Fruit fly (Drosophila melanogaster) whole organism, embryonic: ENCODE measurements around the gene CG3740.
A peak's percentile ranks its signal among the peaks of the same experiment; 100 is the strongest.

Experiments
- ATbp ChIP-seq: fragments of 200-800 bp; sonication (Bioruptor generic); optimal IDR thresholded peaks from 2 replicates; lab custom pipeline; 2017; ENCODE audit warnings: missing biosample characterization, mild to moderate bottlenecking, missing genetic modification characterization, missing genetic modification reagents
- Abd-B ChIP-seq: fragments of 200-800 bp; sonication (Bioruptor generic); optimal IDR thresholded peaks from 2 replicates; lab custom pipeline; 2018; ENCODE audit warnings: missing biosample characterization, mild to moderate bottlenecking, missing genetic modification characterization, moderate library complexity
- CG10267 ChIP-seq: fragments of 200-800 bp; sonication (Bioruptor generic); optimal IDR thresholded peaks from 2 replicates; lab custom pipeline; 2018; ENCODE audit warnings: missing biosample characterization, mild to moderate bottlenecking, missing genetic modification characterization, moderate library complexity
- CG10979 ChIP-seq: fragments of 200-800 bp; sonication (Bioruptor generic); optimal IDR thresholded peaks from 2 replicates; lab custom pipeline; 2018; ENCODE audit warnings: missing biosample characterization, mild to moderate bottlenecking, missing genetic modification characterization, moderate library complexity
- CG11560 ChIP-seq: fragments of 200-800 bp; sonication (Bioruptor generic); IDR thresholded peaks from 3 replicates; pipeline ENCODE4 v1.3.6; 2022; ENCODE audit warnings: missing biosample characterization, missing genetic modification characterization
- CG11695 ChIP-seq: fragments of 200-800 bp; sonication (Bioruptor generic); IDR thresholded peaks from 3 replicates; pipeline ENCODE4 v1.3.6; 2022; ENCODE audit warnings: missing biosample characterization, missing genetic modification characterization
- CG13287 ChIP-seq: fragments of 200-800 bp; sonication (Bioruptor generic); IDR thresholded peaks from 2 replicates; pipeline ENCODE4 v1.3.6; 2022; ENCODE audit warnings: missing biosample characterization, missing genetic modification characterization; ENCODE audit not compliant: partially characterized antibody
- CG14860 ChIP-seq: fragments of 200-800 bp; sonication (Bioruptor generic); IDR thresholded peaks from 3 replicates; pipeline ENCODE4 v1.3.6; 2022; ENCODE audit warnings: missing biosample characterization, missing genetic modification characterization; ENCODE audit not compliant: partially characterized antibody
- CG16813 ChIP-seq: fragments of 200-800 bp; sonication (Bioruptor generic); IDR thresholded peaks from 3 replicates; pipeline ENCODE4 v1.3.6; 2022; ENCODE audit warnings: missing biosample characterization, missing genetic modification characterization; ENCODE audit not compliant: partially characterized antibody
- CG3065 ChIP-seq: fragments of 200-800 bp; sonication (Bioruptor generic); optimal IDR thresholded peaks from 2 replicates; lab custom pipeline; 2016; ENCODE audit warnings: missing biosample characterization, missing genetic modification characterization
- CG3407 ChIP-seq: fragments of 200-800 bp; sonication (Bioruptor generic); optimal IDR thresholded peaks from 2 replicates; lab custom pipeline; 2018; ENCODE audit warnings: missing biosample characterization, mild to moderate bottlenecking, missing genetic modification characterization
- CG6175 ChIP-seq: fragments of 200-800 bp; sonication (Bioruptor generic); IDR thresholded peaks from 3 replicates; pipeline ENCODE4 v1.3.6; 2022; ENCODE audit warnings: missing biosample characterization, missing genetic modification characterization
- CG6683 ChIP-seq: fragments of 200-800 bp; sonication (Bioruptor generic); optimal IDR thresholded peaks from 2 replicates; lab custom pipeline; 2017; ENCODE audit warnings: missing biosample characterization, mild to moderate bottlenecking, missing genetic modification characterization, missing genetic modification reagents
- CG6791 ChIP-seq: fragments of 200-800 bp; sonication (Bioruptor generic); IDR thresholded peaks from 3 replicates; pipeline ENCODE4 v1.3.6; 2022; ENCODE audit warnings: missing biosample characterization, missing genetic modification characterization; ENCODE audit not compliant: partially characterized antibody
- CG7372 ChIP-seq: fragments of 200-800 bp; sonication (Bioruptor generic); IDR thresholded peaks from 2 replicates; pipeline ENCODE4 v1.3.6; 2022; ENCODE audit warnings: missing biosample characterization, missing genetic modification characterization
- CTCF ChIP-seq: fragments of 200-800 bp; sonication (Bioruptor generic); optimal IDR thresholded peaks from 2 replicates; lab custom pipeline; 2017; ENCODE audit warnings: missing biosample characterization, mild to moderate bottlenecking, missing genetic modification characterization, moderate library complexity
- Dbx ChIP-seq: fragments of 200-800 bp; sonication (Bioruptor generic); IDR thresholded peaks from 3 replicates; pipeline ENCODE4 v1.3.6; 2022; ENCODE audit warnings: missing biosample characterization, missing genetic modification characterization
- Dip3 ChIP-seq: fragments of 200-800 bp; sonication (Bioruptor generic); optimal IDR thresholded peaks from 3 replicates; lab custom pipeline; 2016; ENCODE audit warnings: missing biosample characterization, missing genetic modification characterization
- Hr39 ChIP-seq: fragments of >200 bp; optimal IDR thresholded peaks from 2 replicates; lab custom pipeline; 2017
- Hr78 ChIP-seq, 2 experiments: fragments of 200-800 bp in 1 of 2; fragments of >200 bp in 1 of 2; sonication (Bioruptor generic) in 1 of 2; optimal IDR thresholded peaks; 2 replicates each; lab custom pipeline; 2017 to 2019; ENCODE audit warnings: missing biosample characterization in 2 of 2, missing genetic modification characterization in 2 of 2, mild to moderate bottlenecking in 1 of 2, moderate library complexity in 1 of 2
- MTF-1 ChIP-seq: fragments of 200-800 bp; sonication (Bioruptor generic); optimal IDR thresholded peaks from 2 replicates; lab custom pipeline; 2018; ENCODE audit warnings: missing biosample characterization, mild to moderate bottlenecking, missing genetic modification characterization, borderline replicate concordance
- Nf-YC ChIP-seq: fragments of 200-800 bp; optimal IDR thresholded peaks from 3 replicates; lab custom pipeline; 2019; ENCODE audit warnings: missing biosample characterization, mild to moderate bottlenecking, missing genetic modification characterization, moderate library complexity
- Rfx ChIP-seq: fragments of 200-800 bp; sonication (Bioruptor generic); IDR thresholded peaks from 2 replicates; pipeline ENCODE4 v1.3.6; 2022; ENCODE audit warnings: missing biosample characterization, missing genetic modification characterization
- Vsx1 ChIP-seq: fragments of 200-800 bp; sonication (Bioruptor generic); optimal IDR thresholded peaks from 2 replicates; lab custom pipeline; 2017; ENCODE audit warnings: missing biosample characterization, mild to moderate bottlenecking, missing genetic modification characterization, missing genetic modification reagents
- btn ChIP-seq: fragments of 200-800 bp; sonication (Bioruptor generic); optimal IDR thresholded peaks from 2 replicates; lab custom pipeline; 2016; ENCODE audit warnings: missing biosample characterization, missing genetic modification characterization
- dan ChIP-seq: fragments of 200-800 bp; sonication (Bioruptor generic); IDR thresholded peaks from 2 replicates; pipeline ENCODE4 v1.3.6; 2022; ENCODE audit warnings: missing biosample characterization, missing genetic modification characterization
- eyg ChIP-seq: fragments of 200-800 bp; sonication (Bioruptor generic); optimal IDR thresholded peaks from 3 replicates; lab custom pipeline; 2016; ENCODE audit warnings: missing biosample characterization, missing genetic modification characterization
- gfzf ChIP-seq: fragments of 200-800 bp; sonication (Bioruptor generic); optimal IDR thresholded peaks from 2 replicates; lab custom pipeline; 2016; ENCODE audit warnings: missing biosample characterization, mild to moderate bottlenecking, missing genetic modification characterization, moderate library complexity
- grn ChIP-seq: fragments of 200-800 bp; sonication (Bioruptor generic); optimal IDR thresholded peaks from 3 replicates; lab custom pipeline; 2017; ENCODE audit warnings: missing biosample characterization, missing genetic modification characterization
- inv ChIP-seq: fragments of 200-800 bp; sonication (Bioruptor generic); IDR thresholded peaks from 2 replicates; pipeline ENCODE4 v1.3.6; 2022; ENCODE audit warnings: missing biosample characterization, missing genetic modification characterization; ENCODE audit not compliant: partially characterized antibody
- oc ChIP-seq: fragments of 200-800 bp; sonication (Bioruptor generic); optimal IDR thresholded peaks from 2 replicates; lab custom pipeline; 2018; ENCODE audit warnings: missing biosample characterization, mild to moderate bottlenecking, missing genetic modification characterization, moderate library complexity
- pfk ChIP-seq: fragments of 200-800 bp; sonication (Bioruptor generic); optimal IDR thresholded peaks from 2 replicates; lab custom pipeline; 2018; ENCODE audit warnings: missing biosample characterization, mild to moderate bottlenecking, missing genetic modification characterization, moderate library complexity
- ro ChIP-seq: fragments of 200-800 bp; sonication (Bioruptor generic); IDR thresholded peaks from 2 replicates; pipeline ENCODE4 v1.3.6; 2022; ENCODE audit warnings: missing biosample characterization, missing genetic modification characterization
- unc-4 ChIP-seq: fragments of 200-800 bp; sonication (Bioruptor generic); IDR thresholded peaks from 2 replicates; pipeline ENCODE4 v1.3.6; 2022; ENCODE audit warnings: missing biosample characterization, missing genetic modification characterization; ENCODE audit not compliant: partially characterized antibody
- vvl ChIP-seq: fragments of 200-800 bp; sonication (Bioruptor generic); IDR thresholded peaks from 2 replicates; pipeline ENCODE4 v1.3.6; 2022; ENCODE audit warnings: missing biosample characterization, missing genetic modification characterization

Gene CG3740

DNA sequence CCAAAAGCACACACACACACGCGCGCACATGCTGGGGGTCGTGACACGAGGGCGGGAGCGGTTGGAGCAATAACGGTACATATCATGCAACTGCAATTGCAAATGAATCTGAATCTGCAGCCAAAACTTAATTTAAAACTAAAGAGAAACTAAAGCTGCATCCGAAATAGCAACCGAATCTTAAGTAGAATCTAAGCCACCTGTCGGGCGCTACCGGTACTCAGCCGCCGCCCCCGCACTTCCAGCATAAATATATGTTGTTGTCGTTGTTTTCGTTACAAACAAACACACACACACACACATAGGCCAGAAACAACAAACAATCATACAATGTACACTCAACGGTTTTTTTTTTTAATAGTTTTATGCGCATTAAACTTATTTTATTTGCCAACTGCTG lies 8.8 kb downstream of the CG3740 start:
- peak; percentile 61 for TF ChIP-seq CG10979 (tag; lab: Kevin White, UChicago)
- TF ChIP-seq Dbx (GFP tag; lab: Robert Waterston, UW) = no peak
- TF ChIP-seq CTCF (GFP tag; lab: Kevin White, UChicago) = peak; percentile 63

DNA sequence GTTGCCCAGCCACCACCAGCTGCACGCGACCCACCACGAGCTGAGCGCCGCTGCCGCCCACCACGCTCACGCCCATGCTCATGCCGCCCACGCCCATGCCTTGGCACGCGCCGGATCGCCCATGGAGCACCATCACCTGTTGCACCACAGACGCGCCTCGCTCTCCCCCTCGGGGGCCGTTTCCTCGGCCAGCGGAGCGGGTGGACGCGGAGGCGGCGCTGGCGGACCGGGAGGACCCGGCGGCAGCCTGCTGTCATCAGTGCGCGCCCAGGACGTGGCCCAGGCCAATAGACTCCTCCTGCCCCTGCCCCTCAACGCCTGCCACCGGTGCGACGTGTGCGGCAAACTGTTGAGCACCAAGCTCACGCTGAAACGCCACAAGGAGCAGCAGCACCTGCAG lies 21.2 kb downstream of the CG3740 start:
- TF ChIP-seq oc (tag; lab: Kevin White, UChicago) = no peak
- no peak for TF ChIP-seq Rfx
- TF ChIP-seq gfzf = no peak

DNA sequence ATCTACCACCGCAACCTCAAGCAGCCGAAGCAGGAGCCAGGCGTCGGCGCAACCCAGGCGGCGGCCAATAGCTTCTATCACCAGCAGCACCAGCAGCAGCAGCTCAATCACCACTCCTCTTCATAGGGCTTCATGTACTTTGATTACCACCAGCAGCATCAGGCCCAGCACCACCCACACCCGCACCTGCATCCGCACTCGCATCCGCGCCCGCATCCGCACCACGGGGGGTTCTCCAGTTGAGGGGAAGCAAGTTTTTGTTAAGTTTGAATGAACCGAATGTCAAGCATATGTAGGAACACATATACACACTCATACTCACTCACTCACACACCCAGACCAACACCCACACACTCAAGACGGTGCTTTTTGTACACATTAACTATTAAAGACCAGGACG lies 25.5 kb downstream of the CG3740 start:
- no peak for TF ChIP-seq Nf-YC (tag; lab: Kevin White, UChicago)
- peak; percentile 96 for TF ChIP-seq Hr39
- no peak for TF ChIP-seq CG3407 (GFP tag; lab: Kevin White, UChicago)
- no peak for TF ChIP-seq CG11560 (tag; lab: Robert Waterston, UW)
- no peak for TF ChIP-seq ATbp

DNA sequence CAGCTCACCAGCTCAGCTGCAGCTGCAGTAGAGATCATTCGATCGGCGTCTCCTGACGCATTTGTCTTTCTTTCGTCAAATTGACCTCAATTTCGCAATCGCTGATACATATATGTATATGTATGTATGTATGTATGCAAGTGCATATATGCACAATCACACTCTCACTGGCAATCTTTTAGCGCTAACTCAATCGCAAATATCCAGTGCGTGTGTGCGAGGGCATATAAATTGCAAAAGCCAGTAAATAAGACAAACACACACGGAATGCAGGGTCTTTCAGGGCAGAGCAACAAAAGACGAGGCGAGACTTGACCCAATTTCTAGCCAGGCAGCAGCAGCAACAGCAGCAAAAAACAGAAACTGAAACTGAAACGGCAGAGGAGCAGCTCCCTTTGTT lies 41.5 kb downstream of the CG3740 start:
- TF ChIP-seq CG11695 (GFP tag; lab: Robert Waterston, UW) = no peak
- no peak for TF ChIP-seq CG14860 (GFP tag; lab: Robert Waterston, UW)
- no peak for TF ChIP-seq CG13287
- no peak for TF ChIP-seq Vsx1 (GFP tag; lab: Kevin White, UChicago)
- no peak for TF ChIP-seq pfk

DNA sequence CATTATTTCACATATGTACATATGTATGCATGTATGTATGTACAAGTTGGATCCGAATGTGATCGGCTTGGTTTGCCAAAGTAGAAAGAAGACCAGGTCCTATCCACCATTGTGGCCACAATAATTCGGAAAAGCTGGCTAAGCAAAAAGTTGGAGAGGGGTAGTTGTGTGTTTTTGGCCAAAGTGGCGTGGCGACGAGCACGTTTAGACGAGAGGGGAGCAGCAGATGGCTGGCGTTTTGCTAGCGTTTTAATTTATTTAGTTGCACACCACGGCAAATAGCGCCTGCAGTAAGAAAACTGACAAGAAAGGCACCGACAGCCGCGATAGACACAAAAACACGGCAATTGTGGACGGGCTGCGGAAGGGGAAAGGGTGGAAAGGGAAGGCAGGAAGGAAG lies 44.0 kb downstream of the CG3740 start:
- TF ChIP-seq vvl (GFP tag; lab: Robert Waterston, UW) (no peak), Hr39 (peak; percentile 46)

DNA sequence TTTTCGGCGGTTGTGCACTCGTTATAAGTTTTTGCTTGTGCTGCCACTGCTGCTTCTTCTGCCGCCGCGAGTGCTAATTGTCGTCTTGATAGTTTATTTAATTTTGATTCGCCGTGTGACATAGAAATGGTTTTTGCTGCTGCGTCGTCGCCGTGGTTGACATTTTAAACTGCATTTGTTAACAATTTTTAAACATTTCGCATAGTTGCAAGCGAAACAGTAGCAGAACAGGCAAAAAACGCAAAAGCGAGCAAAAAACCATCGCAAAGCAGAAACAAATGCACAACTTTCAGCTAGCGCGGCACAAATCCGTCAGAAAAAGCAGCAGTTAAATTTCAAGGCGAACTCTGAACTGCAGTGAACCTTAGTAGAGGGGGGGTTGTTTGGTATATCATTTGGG lies 45.4 kb downstream of the CG3740 start:
- TF ChIP-seq eyg (GFP tag; lab: Kevin White, UChicago) (no peak), CG6791 (GFP tag; lab: Robert Waterston, UW) (no peak), dan (GFP tag; lab: Robert Waterston, UW) (no peak), inv (GFP tag; lab: Robert Waterston, UW) (no peak), CG16813 (GFP tag; lab: Robert Waterston, UW) (no peak), CG6683 (GFP tag; lab: Kevin White, UChicago) (no peak), btn (no peak), grn (GFP tag; lab: Kevin White, UChicago) (no peak), Hr78 (GFP tag; optimal IDR thresholded peaks at IDR 0.05; lab: Kevin White, UChicago) (no peak), unc-4 (GFP tag; lab: Robert Waterston, UW) (no peak), ATbp (no peak), CG6175 (no peak), CG3065 (GFP tag; lab: Kevin White, UChicago) (no peak), ro (GFP tag; lab: Robert Waterston, UW) (no peak), Dip3 (GFP tag; lab: Kevin White, UChicago) (no peak), Abd-B (GFP tag; lab: Kevin White, UChicago) (no peak), MTF-1 (GFP tag; lab: Kevin White, UChicago) (no peak), CG7372 (GFP tag; lab: Robert Waterston, UW) (no peak), CG10267 (no peak)
- TF ChIP-seq, all 482 proteins: peak for 0
